Fruit fly (Drosophila melanogaster) whole organism, prepupa: ENCODE results near the gene Sec71.
A peak's percentile ranks its signal among the peaks of the same experiment; 100 is the strongest.

Experiments
- CG10631 ChIP-seq: fragments of 200-800 bp; sonication (Bioruptor generic); optimal IDR thresholded peaks from 2 replicates; lab custom pipeline; 2016; ENCODE audit warnings: missing biosample characterization, missing genetic modification characterization
- CG10669 ChIP-seq: fragments of 200-800 bp; sonication (Bioruptor generic); optimal IDR thresholded peaks from 3 replicates; lab custom pipeline; 2018; ENCODE audit warnings: missing biosample characterization, mild to moderate bottlenecking, missing genetic modification characterization, moderate library complexity
- CG11294 ChIP-seq: fragments of 200-800 bp; sonication (Bioruptor generic); IDR thresholded peaks from 2 replicates; pipeline ENCODE4 v1.3.6; 2022; ENCODE audit warnings: missing biosample characterization, missing genetic modification characterization
- CG11762 ChIP-seq: fragments of 200-800 bp; sonication (Bioruptor generic); optimal IDR thresholded peaks from 3 replicates; lab custom pipeline; 2016; ENCODE audit warnings: missing biosample characterization, missing genetic modification characterization; ENCODE audit not compliant: insufficient read depth
- CG15336 ChIP-seq: fragments of 200-800 bp; sonication (Bioruptor generic); IDR thresholded peaks from 2 replicates; pipeline ENCODE4 v1.3.6; 2022; ENCODE audit warnings: missing biosample characterization, missing genetic modification characterization
- CG1621 ChIP-seq: fragments of 200-800 bp; sonication (Bioruptor generic); optimal IDR thresholded peaks from 3 replicates; lab custom pipeline; 2018; ENCODE audit warnings: missing biosample characterization, mild to moderate bottlenecking, missing genetic modification characterization
- CG3032 ChIP-seq: fragments of 200-800 bp; optimal IDR thresholded peaks from 2 replicates; lab custom pipeline; 2019; ENCODE audit warnings: missing biosample characterization, mild to moderate bottlenecking, missing genetic modification characterization, moderate library complexity
- CG31627 ChIP-seq: fragments of 200-800 bp; sonication (Bioruptor generic); optimal IDR thresholded peaks from 3 replicates; lab custom pipeline; 2016; ENCODE audit warnings: missing biosample characterization, missing genetic modification characterization
- CG32006 ChIP-seq: fragments of 200-800 bp; sonication (Bioruptor generic); optimal IDR thresholded peaks from 3 replicates; lab custom pipeline; 2017; ENCODE audit warnings: missing biosample characterization, mild to moderate bottlenecking, missing genetic modification characterization
- CG34406 ChIP-seq: fragments of 200-800 bp; sonication (Bioruptor generic); optimal IDR thresholded peaks from 3 replicates; lab custom pipeline; 2016; ENCODE audit warnings: missing biosample characterization, missing genetic modification characterization
- CG3919 ChIP-seq: fragments of 200-800 bp; sonication (Bioruptor generic); optimal IDR thresholded peaks from 3 replicates; lab custom pipeline; 2016; ENCODE audit warnings: missing biosample characterization, missing genetic modification characterization
- CG4318 ChIP-seq: fragments of 200-800 bp; sonication (Bioruptor generic); optimal IDR thresholded peaks from 3 replicates; lab custom pipeline; 2017; ENCODE audit warnings: missing biosample characterization, mild to moderate bottlenecking, missing genetic modification characterization
- CG6163 ChIP-seq: fragments of 200-800 bp; sonication (Bioruptor generic); IDR thresholded peaks from 3 replicates; pipeline ENCODE4 v1.3.6; 2022; ENCODE audit warnings: missing biosample characterization, missing genetic modification characterization
- CG6276 ChIP-seq: fragments of 200-800 bp; sonication (Bioruptor generic); optimal IDR thresholded peaks from 2 replicates; lab custom pipeline; 2017; ENCODE audit warnings: missing biosample characterization, mild to moderate bottlenecking, missing genetic modification characterization
- CG6792 ChIP-seq: fragments of 200-800 bp; sonication (Bioruptor generic); optimal IDR thresholded peaks from 3 replicates; lab custom pipeline; 2016; ENCODE audit warnings: missing biosample characterization, missing genetic modification characterization
- CG6854 ChIP-seq: fragments of 200-800 bp; sonication (Bioruptor generic); optimal IDR thresholded peaks from 2 replicates; lab custom pipeline; 2017; ENCODE audit warnings: missing biosample characterization, mild to moderate bottlenecking, missing genetic modification characterization
- CG7368 ChIP-seq: fragments of 200-800 bp; sonication (Bioruptor generic); optimal IDR thresholded peaks from 3 replicates; lab custom pipeline; 2016; ENCODE audit warnings: missing biosample characterization, missing genetic modification characterization
- CG8119 ChIP-seq: fragments of 200-800 bp; sonication (Bioruptor generic); IDR thresholded peaks from 3 replicates; pipeline ENCODE4 v1.3.6; 2022; ENCODE audit warnings: missing biosample characterization, missing genetic modification characterization
- CG9139 ChIP-seq: fragments of 200-800 bp; sonication (Bioruptor generic); optimal IDR thresholded peaks from 3 replicates; lab custom pipeline; 2017; ENCODE audit warnings: missing biosample characterization, mild to moderate bottlenecking, missing genetic modification characterization
- Eip75B ChIP-seq: fragments of 200-800 bp; sonication (Bioruptor generic); optimal IDR thresholded peaks from 3 replicates; lab custom pipeline; 2016; ENCODE audit warnings: missing biosample characterization, missing genetic modification characterization
- Eip78C ChIP-seq: fragments of 200-800 bp; sonication (Bioruptor generic); peaks from one replicate; lab custom pipeline; 2016; ENCODE audit warnings: missing biosample characterization, missing genetic modification characterization
- Eip93F ChIP-seq: fragments of 200-800 bp; sonication (Bioruptor generic); optimal IDR thresholded peaks from 2 replicates; lab custom pipeline; 2016; ENCODE audit warnings: missing biosample characterization, mild to moderate bottlenecking, missing genetic modification characterization
- Ets96B ChIP-seq: fragments of 200-800 bp; optimal IDR thresholded peaks from 2 replicates; lab custom pipeline; 2019; ENCODE audit warnings: missing biosample characterization, mild to moderate bottlenecking, missing genetic modification characterization, moderate library complexity
- Gug ChIP-seq: fragments of 200-800 bp; sonication (Bioruptor generic); IDR thresholded peaks from 2 replicates; pipeline ENCODE4 v1.3.6; 2022; ENCODE audit warnings: missing biosample characterization, missing genetic modification characterization
- Hr39 ChIP-seq: fragments of 200-800 bp; sonication (Bioruptor generic); optimal IDR thresholded peaks from 2 replicates; lab custom pipeline; 2016; ENCODE audit warnings: missing biosample characterization, missing genetic modification characterization
- Hr4 ChIP-seq: fragments of 200-800 bp; sonication (Bioruptor generic); optimal IDR thresholded peaks from 3 replicates; lab custom pipeline; 2016; ENCODE audit warnings: missing biosample characterization, missing genetic modification characterization
- Lpt ChIP-seq: fragments of 200-800 bp; sonication (Bioruptor generic); optimal IDR thresholded peaks from 3 replicates; lab custom pipeline; 2016; ENCODE audit warnings: missing biosample characterization, missing genetic modification characterization
- OdsH ChIP-seq: fragments of 200-800 bp; sonication (Bioruptor generic); optimal IDR thresholded peaks from 3 replicates; lab custom pipeline; 2016; ENCODE audit warnings: missing biosample characterization, missing genetic modification characterization
- Sox102F ChIP-seq: fragments of 200-800 bp; sonication (Bioruptor generic); optimal IDR thresholded peaks from 2 replicates; lab custom pipeline; 2016; ENCODE audit warnings: missing biosample characterization, mild to moderate bottlenecking, missing genetic modification characterization
- Sox14 ChIP-seq: fragments of 200-800 bp; sonication (Bioruptor generic); optimal IDR thresholded peaks from 3 replicates; lab custom pipeline; 2016; ENCODE audit warnings: missing biosample characterization, missing genetic modification characterization
- achi ChIP-seq: fragments of 200-800 bp; sonication (Bioruptor generic); optimal IDR thresholded peaks from 3 replicates; lab custom pipeline; 2016; ENCODE audit warnings: missing biosample characterization, missing genetic modification characterization
- acj6 ChIP-seq: fragments of 200-800 bp; sonication (Bioruptor generic); optimal IDR thresholded peaks from 3 replicates; lab custom pipeline; 2016; ENCODE audit warnings: missing biosample characterization, missing genetic modification characterization
- cyc ChIP-seq: fragments of 200-800 bp; sonication (Bioruptor generic); optimal IDR thresholded peaks from 3 replicates; lab custom pipeline; 2016; ENCODE audit warnings: missing biosample characterization, missing genetic modification characterization
- dac ChIP-seq: fragments of 200-800 bp; sonication (Bioruptor generic); optimal IDR thresholded peaks from 2 replicates; lab custom pipeline; 2017; ENCODE audit warnings: missing biosample characterization, mild to moderate bottlenecking, missing genetic modification characterization
- dsx ChIP-seq: fragments of 200-800 bp; optimal IDR thresholded peaks from 3 replicates; lab custom pipeline; 2019; ENCODE audit warnings: missing biosample characterization, mild to moderate bottlenecking, missing genetic modification characterization, moderate library complexity; ENCODE audit not compliant: poor library complexity, severe bottlenecking
- eg ChIP-seq: fragments of 200-800 bp; sonication (Bioruptor generic); IDR thresholded peaks from 3 replicates; pipeline ENCODE4 v1.3.6; 2022; ENCODE audit warnings: missing biosample characterization, missing genetic modification characterization
- esn ChIP-seq: fragments of 200-800 bp; sonication (Bioruptor generic); optimal IDR thresholded peaks from 2 replicates; lab custom pipeline; 2016; ENCODE audit warnings: missing biosample characterization, mild to moderate bottlenecking, missing genetic modification characterization, moderate library complexity
- fd85E ChIP-seq: fragments of 200-800 bp; sonication (Bioruptor generic); optimal IDR thresholded peaks from 3 replicates; lab custom pipeline; 2016; ENCODE audit warnings: missing biosample characterization, missing genetic modification characterization
- fkh ChIP-seq: fragments of 200-800 bp; sonication (Bioruptor generic); optimal IDR thresholded peaks from 3 replicates; lab custom pipeline; 2017; ENCODE audit warnings: missing biosample characterization, mild to moderate bottlenecking, missing genetic modification characterization, moderate library complexity
- lz ChIP-seq: fragments of 200-800 bp; sonication (Bioruptor generic); optimal IDR thresholded peaks from 3 replicates; lab custom pipeline; 2016; ENCODE audit warnings: missing biosample characterization, missing genetic modification characterization
- net ChIP-seq: fragments of 200-800 bp; sonication (Bioruptor generic); optimal IDR thresholded peaks from 3 replicates; lab custom pipeline; 2016; ENCODE audit warnings: missing biosample characterization, missing genetic modification characterization
- pdm3 ChIP-seq: fragments of 200-800 bp; sonication (Bioruptor generic); optimal IDR thresholded peaks from 3 replicates; lab custom pipeline; 2016; ENCODE audit warnings: missing biosample characterization, missing genetic modification characterization
- salr ChIP-seq, 2 experiments: fragments of 200-800 bp; sonication (Bioruptor generic); optimal IDR thresholded peaks; 3 replicates each; lab custom pipeline; 2016 to 2018; ENCODE audit warnings: missing biosample characterization in 2 of 2, missing genetic modification characterization in 2 of 2, mild to moderate bottlenecking in 1 of 2
- spab ChIP-seq: fragments of 200-800 bp; sonication (Bioruptor generic); optimal IDR thresholded peaks from 2 replicates; lab custom pipeline; 2017; ENCODE audit warnings: missing biosample characterization, mild to moderate bottlenecking, missing genetic modification characterization, missing genetic modification reagents
- svp ChIP-seq: fragments of 200-800 bp; sonication (Bioruptor generic); peaks from one replicate; lab custom pipeline; 2016; ENCODE audit warnings: missing biosample characterization, missing genetic modification characterization
- topi ChIP-seq: fragments of 200-800 bp; sonication (Bioruptor generic); optimal IDR thresholded peaks from 3 replicates; lab custom pipeline; 2016; ENCODE audit warnings: missing biosample characterization, missing genetic modification characterization

Gene Sec71

dm6 chr2L:13776928-13777686 lies 16.2 kb upstream of the Sec71 start:
- TF ChIP-seq Eip75B (GFP tag; lab: Kevin White, UChicago) (no peak), net (GFP tag; lab: Kevin White, UChicago) (no peak), dsx (GFP tag; lab: Kevin White, UChicago) (peak; percentile 53), Sox102F (GFP tag; lab: Kevin White, UChicago) (no peak), CG11294 (GFP tag; lab: Robert Waterston, UW) (no peak), CG32006 (GFP tag; lab: Kevin White, UChicago) (no peak), spab (GFP tag; lab: Kevin White, UChicago) (no peak), OdsH (GFP tag; lab: Kevin White, UChicago) (no peak), eg (GFP tag; lab: Robert Waterston, UW) (no peak), CG6792 (no peak), Lpt (GFP tag; lab: Kevin White, UChicago) (peak; percentile 11), CG6163 (peak; percentile 47; the same call in 1 of the 3 replicates)

DNA sequence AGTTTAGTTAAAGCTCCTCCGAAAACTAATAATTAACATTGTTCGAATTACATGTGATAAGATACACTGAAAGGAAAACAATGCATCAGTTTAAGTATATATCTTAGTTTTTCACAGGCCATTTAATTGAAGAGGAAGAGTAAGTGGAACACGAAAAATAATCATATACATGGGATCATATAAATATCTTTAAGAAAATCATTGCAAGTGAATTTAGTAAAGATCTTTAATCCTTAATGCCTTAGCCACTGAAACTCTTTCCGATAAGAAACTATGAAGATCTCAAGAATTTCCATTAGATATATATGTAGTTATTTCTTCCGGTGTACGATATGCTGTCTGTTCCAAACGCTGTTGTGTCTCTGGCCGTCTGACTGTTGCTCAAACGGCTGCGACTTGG lies 14.7 kb upstream of the Sec71 start:
- TF ChIP-seq Eip75B (GFP tag; lab: Kevin White, UChicago) = peak; percentile 2
- peak; percentile 10 for TF ChIP-seq CG31627 (GFP tag; lab: Kevin White, UChicago)
- no peak for TF ChIP-seq fkh (GFP tag; lab: Kevin White, UChicago)
- no peak for TF ChIP-seq spab (GFP tag; lab: Kevin White, UChicago)
- peak; percentile 56 for TF ChIP-seq achi (GFP tag; lab: Kevin White, UChicago)
- no peak for TF ChIP-seq CG9139 (GFP tag; lab: Kevin White, UChicago)
- peak; percentile 63 for TF ChIP-seq pdm3
- peak; percentile 90 for TF ChIP-seq CG32006 (GFP tag; lab: Kevin White, UChicago)
- peak; percentile 76 for TF ChIP-seq CG15336 (GFP tag; lab: Robert Waterston, UW)
- peak; percentile 63 for TF ChIP-seq Gug
- TF ChIP-seq Sox14 (GFP tag; lab: Kevin White, UChicago) = peak; percentile 40
- peak; percentile 53 for TF ChIP-seq acj6 (GFP tag; lab: Kevin White, UChicago)
- TF ChIP-seq Hr4 (GFP tag; lab: Kevin White, UChicago) = peak; percentile 85
- peak in 1 of 2 experiments; percentile 53 for TF ChIP-seq salr (GFP tag; optimal IDR thresholded peaks at IDR 0.05; lab: Kevin White, UChicago)
- TF ChIP-seq CG3919 (GFP tag; lab: Kevin White, UChicago) = peak; percentile 44
- TF ChIP-seq net (GFP tag; lab: Kevin White, UChicago) = peak; percentile 61
- TF ChIP-seq CG34406 (GFP tag; lab: Kevin White, UChicago) = peak; percentile 1
- peak; percentile 57 for TF ChIP-seq Lpt (GFP tag; lab: Kevin White, UChicago)
- TF ChIP-seq CG3032 (tag; lab: Kevin White, UChicago) = no peak
- TF ChIP-seq CG7368 (GFP tag; lab: Kevin White, UChicago) = no peak
- peak; percentile 43 for TF ChIP-seq esn (GFP tag; lab: Kevin White, UChicago)
- TF ChIP-seq cyc = peak; percentile 24
- TF ChIP-seq Hr39 (GFP tag; lab: Kevin White, UChicago) = peak; percentile 18
- TF ChIP-seq svp (GFP tag; lab: Kevin White, UChicago) = peak; percentile 63
- TF ChIP-seq CG6854 (GFP tag; lab: Kevin White, UChicago) = no peak
- peak; percentile 87 for TF ChIP-seq CG8119 (GFP tag; lab: Robert Waterston, UW)
- no peak for TF ChIP-seq fd85E (GFP tag; lab: Kevin White, UChicago)
- TF ChIP-seq CG6276 (GFP tag; lab: Kevin White, UChicago) = peak; percentile 72
- no peak for TF ChIP-seq Ets96B (tag; lab: Kevin White, UChicago)
- peak; percentile 83 for TF ChIP-seq eg (GFP tag; lab: Robert Waterston, UW)
- TF ChIP-seq Sox102F (GFP tag; lab: Kevin White, UChicago) = peak; percentile 3
- TF ChIP-seq CG4318 (GFP tag; lab: Kevin White, UChicago) = peak; percentile 77
- peak; percentile 83 for TF ChIP-seq Eip78C
- TF ChIP-seq CG10631 = peak; percentile 38
- no peak for TF ChIP-seq CG1621 (tag; lab: Kevin White, UChicago)
- TF ChIP-seq OdsH (GFP tag; lab: Kevin White, UChicago) = peak; percentile 61
- TF ChIP-seq lz (GFP tag; lab: Kevin White, UChicago) = peak; percentile 37
- peak; percentile 43 for TF ChIP-seq topi (GFP tag; lab: Kevin White, UChicago)
- peak; percentile 73 for TF ChIP-seq CG6163
- peak; percentile 64 for TF ChIP-seq dac
- no peak for TF ChIP-seq Eip93F (GFP tag; lab: Kevin White, UChicago)
- TF ChIP-seq CG11762 (GFP tag; lab: Kevin White, UChicago) = peak; percentile 18
- peak; percentile 61 for TF ChIP-seq CG11294 (GFP tag; lab: Robert Waterston, UW)
- TF ChIP-seq CG6792 = peak; percentile 14
- TF ChIP-seq CG10669 = peak; percentile 3
